Fruit fly (Drosophila melanogaster) Kc167 (cell line): ENCODE results near the gene CG17221.

Source experiments
- Myc ChIP-seq: fragments of >200 bp; optimal IDR thresholded peaks from 2 replicates; lab custom pipeline; 2017; ENCODE audit warnings: missing external identifiers
- Sin3A ChIP-seq: fragments of >200 bp; optimal IDR thresholded peaks from 2 replicates; lab custom pipeline; 2018; ENCODE audit warnings: missing external identifiers
- h ChIP-seq: fragments of >200 bp; optimal IDR thresholded peaks from 3 replicates; lab custom pipeline; 2018; ENCODE audit warnings: missing external identifiers
- insv ChIP-seq: fragments of >200 bp; optimal IDR thresholded peaks from 3 replicates; lab custom pipeline; 2018; ENCODE audit warnings: missing external identifiers
- psq ChIP-seq: fragments of >200 bp; optimal IDR thresholded peaks from 2 replicates; lab custom pipeline; 2017; ENCODE audit warnings: missing external identifiers
- ttk ChIP-seq: sonication (Bioruptor generic); optimal IDR thresholded peaks from 2 replicates; lab custom pipeline; 2017; ENCODE audit warnings: missing external identifiers

DNA sequence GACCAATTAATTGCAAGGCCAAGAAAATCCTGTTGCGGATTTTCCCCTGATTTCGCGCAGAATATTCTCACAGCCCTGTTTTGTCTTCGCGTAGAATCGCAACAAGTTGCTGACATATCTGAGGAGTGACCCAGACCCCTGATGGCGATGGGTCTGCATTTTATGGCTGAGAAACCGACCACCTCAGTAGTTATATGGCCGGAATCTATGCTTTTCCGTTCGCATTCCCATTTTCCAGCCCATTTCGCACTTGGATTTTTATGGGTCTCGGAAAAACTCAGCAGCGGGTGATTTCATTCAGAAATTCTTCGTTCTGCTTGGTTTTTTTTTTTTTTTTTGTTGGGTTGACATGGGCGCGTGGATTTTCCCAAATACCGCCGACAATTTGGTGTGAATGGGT is 43.1 kb downstream of the CG17221 start:
- TF ChIP-seq insv (no peak), Sin3A (lab: Kevin White, UChicago) (no peak), Myc (lab: Kevin White, UChicago) (no peak), ttk (no peak), h (lab: Kevin White, UChicago) (no peak), psq (lab: Kevin White, UChicago) (no peak)
